Worm (Caenorhabditis elegans): ENCODE data around the gene C49H3.16.

ce11 chrIV:7897443-7897842 is 22.8 kb upstream of the C49H3.16 start, which contains the start of gene ilys-4:
- TF ChIP-seq nhr-12 (tag; optimal IDR thresholded peaks at IDR 0.05) (no peak), nhr-21 (tag; optimal IDR thresholded peaks at IDR 0.05) (no peak), nhr-10 (tag; optimal IDR thresholded peaks at IDR 0.05) (no peak), lin-39 (tag; optimal IDR thresholded peaks at IDR 0.05) (no peak), egl-27 (tag; optimal IDR thresholded peaks at IDR 0.05) (no peak), unc-39 (tag; optimal IDR thresholded peaks at IDR 0.05) (no peak), nhr-6 (tag; optimal IDR thresholded peaks at IDR 0.05) (no peak), mdl-1 (tag; optimal IDR thresholded peaks at IDR 0.05) (no peak), nhr-11 (tag; optimal IDR thresholded peaks at IDR 0.05) (no peak), alr-1 (tag; optimal IDR thresholded peaks at IDR 0.05) (no peak), lsy-2 (tag; optimal IDR thresholded peaks at IDR 0.05) (peak in 1 of 2 experiments; percentile 5), skn-1 (tag; optimal IDR thresholded peaks at IDR 0.05) (no peak), crh-2 (tag; optimal IDR thresholded peaks at IDR 0.05) (peak; percentile 18)
